Worm (Caenorhabditis elegans) whole organism, early embryonic: Measurements from ENCODE around the gene Y49E10.4.

Source experiments
- B0310.2 ChIP-seq: sonication (generic microtip); optimal IDR thresholded peaks from 2 replicates; lab custom pipeline; 2016; ENCODE audit warnings: mild to moderate bottlenecking, missing genetic modification characterization, missing compliant biosample characterization
- F13C5.2 ChIP-seq: sonication (generic microtip); optimal IDR thresholded peaks from 2 replicates; lab custom pipeline; 2017; ENCODE audit warnings: mild to moderate bottlenecking, missing genetic modification characterization, inconsistent platforms, missing compliant biosample characterization
- aly-1 ChIP-seq: sonication (generic microtip); optimal IDR thresholded peaks from 2 replicates; lab custom pipeline; 2016; ENCODE audit warnings: missing genetic modification characterization, missing compliant biosample characterization
- ama-1 ChIP-seq: fragments of 150-350 bp; optimal IDR thresholded peaks from 2 replicates; lab custom pipeline; 2014
- ceh-36 ChIP-seq: sonication (generic microtip); optimal IDR thresholded peaks from 2 replicates; lab custom pipeline; 2016; ENCODE audit warnings: missing genetic modification characterization, inconsistent platforms, missing compliant biosample characterization
- flt-1 ChIP-seq: fragments of 200-800 bp; sonication (Bioruptor generic); IDR thresholded peaks from 2 replicates; pipeline ENCODE4 v1.3.6; 2022; ENCODE audit warnings: missing genetic modification characterization, missing compliant biosample characterization
- pes-1 ChIP-seq: fragments of 200-800 bp; sonication (Bioruptor generic); IDR thresholded peaks from 2 replicates; pipeline ENCODE4 v1.3.6; 2022; ENCODE audit warnings: missing genetic modification reagents, missing genetic modification characterization, missing compliant biosample characterization
- sea-1 ChIP-seq: fragments of 200-800 bp; sonication (Bioruptor generic); conservative IDR thresholded peaks from 2 replicates; pipeline ENCODE4 v1.3.6; 2022; ENCODE audit warnings: missing genetic modification characterization, missing compliant biosample characterization
- tra-4 ChIP-seq: sonication (generic microtip); optimal IDR thresholded peaks from 2 replicates; lab custom pipeline; 2017; ENCODE audit warnings: missing genetic modification characterization, missing compliant biosample characterization

DNA sequence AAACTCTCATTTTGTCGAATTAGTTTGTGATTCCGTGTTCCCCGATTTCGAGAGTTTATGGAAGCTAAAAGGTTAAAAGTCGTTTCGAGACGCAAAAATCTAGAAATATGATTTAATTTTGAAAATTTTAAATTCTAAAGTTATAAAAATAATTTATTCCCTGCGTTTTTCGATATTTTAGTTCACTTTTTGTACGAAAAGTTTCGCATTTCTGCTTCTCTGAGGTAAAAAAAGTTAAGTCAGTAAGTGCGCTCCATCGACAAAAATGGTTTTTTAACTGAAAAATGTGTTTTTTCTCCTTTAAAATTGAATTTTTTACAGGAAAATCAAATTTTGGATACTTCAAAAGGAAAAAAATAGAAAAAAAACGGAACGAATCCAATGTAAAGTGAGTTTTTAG is 50.2 kb downstream of the Y49E10.4 start, which contains the start of gene zip-1:
- TF ChIP-seq F13C5.2 (tag; lab: Kevin White, UChicago) (no peak), tra-4 (tag; lab: Kevin White, UChicago) (no peak), ama-1 (lab: Kevin White, UChicago) (no peak), aly-1 (tag; lab: Kevin White, UChicago) (no peak), pes-1 (GFP tag; lab: Robert Waterston, UW) (no peak), ceh-36 (tag; lab: Kevin White, UChicago) (no peak), sea-1 (GFP tag; lab: Robert Waterston, UW) (no peak), B0310.2 (no peak), flt-1 (no peak)
